Fruit fly (Drosophila melanogaster) whole organism, pupa: ENCODE data around the gene CG32985.
A peak's percentile ranks its signal among the peaks of the same experiment; 100 is the strongest.

Experiments
- CG10348 ChIP-seq: fragments of 200-800 bp; sonication (Bioruptor generic); IDR thresholded peaks from 2 replicates; pipeline ENCODE4 v1.3.6; 2022; ENCODE audit warnings: missing biosample characterization, missing genetic modification characterization
- CG12605 ChIP-seq: fragments of 200-800 bp; sonication (Bioruptor generic); IDR thresholded peaks from 2 replicates; pipeline ENCODE4 v1.3.6; 2022; ENCODE audit warnings: missing biosample characterization, missing genetic modification characterization
- CG13204 ChIP-seq: fragments of 200-800 bp; sonication (Bioruptor generic); optimal IDR thresholded peaks from 2 replicates; lab custom pipeline; 2018; ENCODE audit warnings: missing biosample characterization, mild to moderate bottlenecking, missing genetic modification characterization, moderate library complexity
- CG14655 ChIP-seq: fragments of 200-800 bp; sonication (Bioruptor generic); optimal IDR thresholded peaks from 3 replicates; lab custom pipeline; 2017; ENCODE audit warnings: mild to moderate bottlenecking, missing biosample characterization, missing genetic modification reagents, missing genetic modification characterization
- CG15710 ChIP-seq: fragments of 200-800 bp; sonication (Bioruptor generic); optimal IDR thresholded peaks from 2 replicates; lab custom pipeline; 2018; ENCODE audit warnings: missing biosample characterization, mild to moderate bottlenecking, missing genetic modification characterization, moderate library complexity
- CG17806 ChIP-seq: fragments of 200-800 bp; sonication (Bioruptor generic); optimal IDR thresholded peaks from 2 replicates; lab custom pipeline; 2018; ENCODE audit warnings: missing biosample characterization, mild to moderate bottlenecking, missing genetic modification characterization, moderate library complexity
- CG32121 ChIP-seq: fragments of 200-800 bp; sonication (Bioruptor generic); IDR thresholded peaks from 2 replicates; pipeline ENCODE4 v1.3.6; 2022; ENCODE audit warnings: missing biosample characterization, missing genetic modification characterization
- CG34367 ChIP-seq: fragments of 200-800 bp; sonication (Bioruptor generic); optimal IDR thresholded peaks from 2 replicates; lab custom pipeline; 2018; ENCODE audit warnings: missing biosample characterization, mild to moderate bottlenecking, missing genetic modification characterization
- CG4496 ChIP-seq: fragments of 200-800 bp; sonication (Bioruptor generic); IDR thresholded peaks from 3 replicates; pipeline ENCODE4 v1.3.6; 2022; ENCODE audit warnings: missing biosample characterization, missing genetic modification characterization
- CG8159 ChIP-seq: fragments of 200-800 bp; sonication (Bioruptor generic); optimal IDR thresholded peaks from 3 replicates; lab custom pipeline; 2018; ENCODE audit warnings: missing biosample characterization, mild to moderate bottlenecking, missing genetic modification characterization, moderate library complexity
- CG8301 ChIP-seq: fragments of 200-800 bp; sonication (Bioruptor generic); optimal IDR thresholded peaks from 2 replicates; lab custom pipeline; 2018; ENCODE audit warnings: missing biosample characterization, mild to moderate bottlenecking, missing genetic modification characterization
- CG9948 ChIP-seq: fragments of 200-800 bp; sonication (Bioruptor generic); optimal IDR thresholded peaks from 2 replicates; lab custom pipeline; 2018; ENCODE audit warnings: missing biosample characterization, mild to moderate bottlenecking, missing genetic modification characterization, moderate library complexity
- D1 ChIP-seq: fragments of 200-800 bp; sonication (Bioruptor generic); optimal IDR thresholded peaks from 2 replicates; lab custom pipeline; 2018; ENCODE audit warnings: missing biosample characterization, mild to moderate bottlenecking, missing genetic modification characterization, moderate library complexity
- EcR ChIP-seq: fragments of 200-800 bp; sonication (Bioruptor generic); optimal IDR thresholded peaks from 3 replicates; lab custom pipeline; 2019; ENCODE audit warnings: missing biosample characterization, missing genetic modification characterization, mild to moderate bottlenecking, moderate library complexity, missing genetic modification reagents
- Ets98B ChIP-seq: fragments of 200-800 bp; sonication (Bioruptor generic); IDR thresholded peaks from 2 replicates; pipeline ENCODE4 v1.3.6; 2022; ENCODE audit warnings: missing biosample characterization, missing genetic modification characterization
- Pif1A ChIP-seq: fragments of 200-800 bp; sonication (Bioruptor generic); optimal IDR thresholded peaks from 3 replicates; lab custom pipeline; 2016; ENCODE audit warnings: missing biosample characterization, missing genetic modification characterization
- Pif1B ChIP-seq: fragments of 200-800 bp; sonication (Bioruptor generic); optimal IDR thresholded peaks from 3 replicates; lab custom pipeline; 2016; ENCODE audit warnings: missing biosample characterization, missing genetic modification characterization
- Snoo ChIP-seq: fragments of 200-800 bp; sonication (Bioruptor generic); optimal IDR thresholded peaks from 3 replicates; lab custom pipeline; 2017; ENCODE audit warnings: missing biosample characterization, mild to moderate bottlenecking, missing genetic modification characterization, inconsistent platforms
- fd96Ca ChIP-seq: fragments of 200-800 bp; sonication (Bioruptor generic); IDR thresholded peaks from 3 replicates; pipeline ENCODE4 v1.3.6; 2022; ENCODE audit warnings: missing biosample characterization, missing genetic modification characterization
- gl ChIP-seq: fragments of 200-800 bp; sonication (Bioruptor generic); optimal IDR thresholded peaks from 2 replicates; lab custom pipeline; 2018; ENCODE audit warnings: missing biosample characterization, mild to moderate bottlenecking, missing genetic modification characterization
- rn ChIP-seq: fragments of 200-800 bp; sonication (Bioruptor generic); IDR thresholded peaks from 2 replicates; pipeline ENCODE4 v1.3.6; 2022; ENCODE audit warnings: missing biosample characterization, missing genetic modification characterization

Gene CG32985

dm6 chr2L:8957152-8957551 lies 5.2 kb upstream of the CG32985 start:
- TF ChIP-seq CG32121 (no peak), Snoo (no peak), CG8159 (no peak), CG10348 (GFP tag; lab: Robert Waterston, UW) (no peak)

- TF ChIP-seq CG14655 (GFP tag; lab: Kevin White, UChicago) (peak; percentile 86), CG10348 (GFP tag; lab: Robert Waterston, UW) (peak; percentile 84), Ets98B (GFP tag; lab: Robert Waterston, UW) (peak; percentile 95), gl (tag; lab: Kevin White, UChicago) (peak; percentile 46), CG8159 (peak; percentile 85), Snoo (peak; percentile 88), CG13204 (no peak), CG34367 (peak; percentile 74), EcR (no peak), CG32121 (peak; percentile 97), Pif1A (GFP tag; lab: Kevin White, UChicago) (peak; percentile 86), CG15710 (tag; lab: Kevin White, UChicago) (peak; percentile 81), rn (GFP tag; lab: Robert Waterston, UW) (peak; percentile 93), D1 (tag; lab: Kevin White, UChicago) (peak; percentile 75), CG8301 (tag; lab: Kevin White, UChicago) (peak; percentile 86), fd96Ca (GFP tag; lab: Robert Waterston, UW) (peak; percentile 65; the same call in 1 of the 3 replicates), CG4496 (GFP tag; lab: Robert Waterston, UW) (peak; percentile 97), CG17806 (tag; lab: Kevin White, UChicago) (peak; percentile 85), Pif1B (peak; percentile 68), CG12605 (GFP tag; lab: Robert Waterston, UW) (peak; percentile 96), CG9948 (tag; lab: Kevin White, UChicago) (peak; percentile 82)
These were observed 4.3 kb upstream of the CG32985 start for dm6 chr2L:8958046-8958497.

- TF ChIP-seq CG12605 (GFP tag; lab: Robert Waterston, UW) = no peak; the same call in 1 of the 2 replicates
- TF ChIP-seq Pif1B = peak; percentile 27
- no peak for TF ChIP-seq CG15710 (tag; lab: Kevin White, UChicago)
- peak; percentile 72 for TF ChIP-seq fd96Ca (GFP tag; lab: Robert Waterston, UW)
- TF ChIP-seq D1 (tag; lab: Kevin White, UChicago) = no peak
- TF ChIP-seq Pif1A (GFP tag; lab: Kevin White, UChicago) = peak; percentile 35
- peak; percentile 72 for TF ChIP-seq CG14655 (GFP tag; lab: Kevin White, UChicago)
- no peak; the same call in none of the 2 replicates for TF ChIP-seq Ets98B (GFP tag; lab: Robert Waterston, UW)
- no peak for TF ChIP-seq gl (tag; lab: Kevin White, UChicago)
- TF ChIP-seq, all 21 proteins: peak for 4
These were observed 3.3 kb upstream of the CG32985 start, which contains the start of gene CG31886 for dm6 chr2L:8959001-8959461. TSS of gene CG31886 (minus strand) at chr2L:8959051.

- TF ChIP-seq CG14655 (GFP tag; lab: Kevin White, UChicago) (no peak), CG12605 (GFP tag; lab: Robert Waterston, UW) (no peak), D1 (tag; lab: Kevin White, UChicago) (no peak)
These were observed 2.3 kb downstream of the CG32985 start, which contains the start of gene CG32984 for dm6 chr2L:8964657-8965056. TSS of gene CG32984 (plus strand) at chr2L:8964957.

dm6 chr2L:8967235-8967634 lies 4.9 kb downstream of the CG32985 start, which contains the start of gene CG18088:
TSS of gene CG18088 (plus strand) at chr2L:8967535.
- TF ChIP-seq CG32121 (no peak), rn (GFP tag; lab: Robert Waterston, UW) (no peak), gl (tag; lab: Kevin White, UChicago) (no peak), CG15710 (tag; lab: Kevin White, UChicago) (no peak), CG8159 (no peak), CG34367 (no peak), CG17806 (tag; lab: Kevin White, UChicago) (no peak), Ets98B (GFP tag; lab: Robert Waterston, UW) (no peak), CG10348 (GFP tag; lab: Robert Waterston, UW) (no peak)

dm6 chr2L:8972905-8973304 lies 10.6 kb downstream of the CG32985 start:
- TF ChIP-seq gl (tag; lab: Kevin White, UChicago) (no peak), CG4496 (GFP tag; lab: Robert Waterston, UW) (no peak), CG14655 (GFP tag; lab: Kevin White, UChicago) (no peak), CG9948 (tag; lab: Kevin White, UChicago) (no peak), CG8301 (tag; lab: Kevin White, UChicago) (no peak), Pif1A (GFP tag; lab: Kevin White, UChicago) (no peak)

- TF ChIP-seq rn (GFP tag; lab: Robert Waterston, UW) (no peak), fd96Ca (GFP tag; lab: Robert Waterston, UW) (no peak), CG34367 (no peak), Snoo (no peak), CG4496 (GFP tag; lab: Robert Waterston, UW) (no peak)
These were observed 12.2 kb downstream of the CG32985 start for dm6 chr2L:8974506-8974905.
